Worm (Caenorhabditis elegans): ENCODE measurements around the gene F55C9.11.

DNA sequence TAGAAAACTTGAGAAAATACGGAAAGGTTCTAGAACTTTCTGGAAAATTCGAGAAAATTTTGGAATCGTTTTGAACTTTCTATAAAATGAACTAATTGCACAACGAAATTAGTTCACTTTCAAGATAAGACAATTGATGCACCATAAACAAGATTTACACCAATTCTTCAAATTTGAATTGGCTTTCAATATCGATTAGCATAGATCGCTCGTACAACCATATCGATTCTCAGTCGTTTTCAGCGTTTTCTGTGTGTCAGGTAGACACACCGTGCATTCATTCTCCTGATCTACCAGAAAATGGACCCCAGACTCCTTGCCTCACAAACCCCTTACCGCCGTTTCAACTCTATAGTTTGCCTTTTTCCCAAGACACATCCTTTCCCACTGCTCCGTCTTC is 27.2 kb downstream of the F55C9.11 start, which contains the start of gene fbxb-117:
- TF ChIP-seq ztf-11 (tag; optimal IDR thresholded peaks at IDR 0.05) (no peak), lin-15B (tag; optimal IDR thresholded peaks at IDR 0.05) (no peak), tbx-2 (tag; optimal IDR thresholded peaks at IDR 0.05) (no peak), mdl-1 (tag; optimal IDR thresholded peaks at IDR 0.05) (no peak), elt-2 (tag; optimal IDR thresholded peaks at IDR 0.05) (no peak), skn-1 (tag; optimal IDR thresholded peaks at IDR 0.05) (no peak), pqm-1 (tag; optimal IDR thresholded peaks at IDR 0.05) (no peak)
